Worm (Caenorhabditis elegans): ENCODE data around the gene atp-2.

DNA sequence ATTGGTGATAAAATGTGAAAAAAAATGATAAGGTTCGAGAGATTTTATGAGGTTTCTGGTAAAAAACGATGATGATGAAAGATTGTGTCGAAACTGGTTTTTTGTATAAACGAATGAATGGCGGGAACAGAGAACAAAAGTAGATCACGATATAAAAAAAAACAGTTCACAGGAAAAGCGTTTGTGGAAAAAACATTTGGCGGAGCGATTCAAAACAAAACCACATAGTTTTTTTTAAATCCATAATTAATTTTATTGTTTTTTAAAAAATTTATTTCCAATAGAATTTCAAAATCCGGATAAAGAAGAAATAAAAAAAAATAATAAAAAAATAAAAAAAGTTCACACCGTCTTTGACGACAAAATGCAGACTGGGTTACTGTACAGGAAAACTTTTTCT, 12.8 kb upstream of the atp-2 start, which contains the start of gene ZC155.4:
- TF ChIP-seq grh-1 (GFP tag; IDR thresholded peaks at IDR 0.05) (no peak), ama-1 (optimal IDR thresholded peaks at IDR 0.05) (no peak), elt-2 (tag; optimal IDR thresholded peaks at IDR 0.05) (no peak), nhr-237 (tag; optimal IDR thresholded peaks at IDR 0.05) (no peak), lin-35 (GFP tag; optimal IDR thresholded peaks at IDR 0.05) (no peak), mdl-1 (tag; optimal IDR thresholded peaks at IDR 0.05) (no peak), aly-2 (tag; optimal IDR thresholded peaks at IDR 0.05) (no peak), snpc-4 (tag; optimal IDR thresholded peaks at IDR 0.05) (no peak)
